Worm (Caenorhabditis elegans): ENCODE measurements around the gene bcat-1.

DNA sequence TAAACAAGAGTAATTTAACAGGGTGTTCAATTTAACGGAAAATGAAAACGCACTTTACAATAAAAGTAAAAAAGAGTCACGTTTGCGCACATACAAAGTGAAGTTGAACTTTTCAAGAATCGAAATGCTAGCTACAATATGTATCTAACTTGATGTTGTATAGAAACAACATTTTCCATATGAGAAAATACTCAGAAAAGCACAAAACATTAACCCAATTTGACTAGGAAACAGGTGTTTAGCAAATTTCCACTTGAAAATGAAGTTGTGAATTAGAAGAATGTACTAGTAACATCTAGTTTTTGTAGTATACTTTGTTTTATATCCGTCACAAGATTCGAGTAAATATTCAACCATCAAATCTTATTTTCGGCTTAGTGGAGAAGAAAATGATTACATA is 7.6 kb downstream of the bcat-1 start, which contains the start of gene gpc-1:
- TF ChIP-seq fos-1 (tag; optimal IDR thresholded peaks at IDR 0.05) = no peak
- no peak for TF ChIP-seq daf-12 (tag; optimal IDR thresholded peaks at IDR 0.05)
- no peak for TF ChIP-seq nhr-25 (tag; optimal IDR thresholded peaks at IDR 0.05)
- no peak for TF ChIP-seq elt-3 (tag; optimal IDR thresholded peaks at IDR 0.05)
- TF ChIP-seq mdl-1 (tag; optimal IDR thresholded peaks at IDR 0.05) = no peak
- no peak for TF ChIP-seq aly-2 (tag; optimal IDR thresholded peaks at IDR 0.05)
- TF ChIP-seq eor-1 (tag; optimal IDR thresholded peaks at IDR 0.05) = no peak
- TF ChIP-seq elt-1 (tag; optimal IDR thresholded peaks at IDR 0.05) = no peak
- TF ChIP-seq pqm-1 (tag; optimal IDR thresholded peaks at IDR 0.05) = no peak
